Fruit fly (Drosophila melanogaster) whole organism, embryonic: ENCODE results near the gene bsk.

Experiments used
- Awh ChIP-seq: fragments of 200-800 bp; sonication (Bioruptor generic); IDR thresholded peaks from 2 replicates; pipeline ENCODE4, ENCODE4 v1.3.6; 2022; ENCODE audit warnings: missing biosample characterization, missing genetic modification characterization
- B-H2 ChIP-seq: fragments of 200-800 bp; sonication (Bioruptor generic); optimal IDR thresholded peaks from 2 replicates; lab custom pipeline; 2018; ENCODE audit warnings: missing biosample characterization, mild to moderate bottlenecking, missing genetic modification characterization
- BEAF-32 ChIP-seq: fragments of 200-800 bp; sonication (Bioruptor generic); optimal IDR thresholded peaks from 3 replicates; lab custom pipeline; 2017; ENCODE audit warnings: missing biosample characterization, missing genetic modification characterization, mild to moderate bottlenecking, moderate library complexity, missing genetic modification reagents
- CG10654 ChIP-seq: fragments of 200-800 bp; sonication (Bioruptor generic); optimal IDR thresholded peaks from 2 replicates; lab custom pipeline; 2016; ENCODE audit warnings: missing biosample characterization, missing genetic modification characterization
- CG11085 ChIP-seq: fragments of 200-800 bp; sonication (Bioruptor generic); IDR thresholded peaks from 2 replicates; pipeline ENCODE4 v1.3.6; 2022; ENCODE audit warnings: missing biosample characterization, missing genetic modification characterization
- CG12071 ChIP-seq: fragments of 200-800 bp; sonication (Bioruptor generic); optimal IDR thresholded peaks from 3 replicates; lab custom pipeline; 2018; ENCODE audit warnings: missing biosample characterization, mild to moderate bottlenecking, missing genetic modification characterization
- CG13624 ChIP-seq: fragments of 200-800 bp; sonication (Bioruptor generic); optimal IDR thresholded peaks from 2 replicates; lab custom pipeline; 2016; ENCODE audit warnings: missing biosample characterization, missing genetic modification characterization
- CG1647 ChIP-seq: fragments of 200-800 bp; sonication (Bioruptor generic); optimal IDR thresholded peaks from 3 replicates; lab custom pipeline; 2016; ENCODE audit warnings: missing biosample characterization, missing genetic modification characterization
- CG2678 ChIP-seq: fragments of 200-800 bp; sonication (Bioruptor generic); optimal IDR thresholded peaks from 3 replicates; lab custom pipeline; 2019; ENCODE audit warnings: missing biosample characterization, mild to moderate bottlenecking, missing genetic modification characterization, moderate library complexity
- CG30020 ChIP-seq: fragments of 200-800 bp; optimal IDR thresholded peaks from 2 replicates; lab custom pipeline; 2019; ENCODE audit warnings: missing biosample characterization, mild to moderate bottlenecking, missing genetic modification characterization, moderate library complexity
- CG34422 ChIP-seq: fragments of 200-800 bp; sonication (Bioruptor generic); IDR thresholded peaks from 3 replicates; pipeline ENCODE4 v1.3.6; 2022; ENCODE audit warnings: missing biosample characterization, missing genetic modification characterization
- CG4707 ChIP-seq: fragments of 200-800 bp; sonication (Bioruptor generic); optimal IDR thresholded peaks from 2 replicates; lab custom pipeline; 2018; ENCODE audit warnings: missing biosample characterization, mild to moderate bottlenecking, missing genetic modification characterization, moderate library complexity
- CG4820 ChIP-seq: fragments of 200-800 bp; sonication (Bioruptor generic); optimal IDR thresholded peaks from 3 replicates; lab custom pipeline; 2016; ENCODE audit warnings: missing biosample characterization, missing genetic modification characterization
- CG5180 ChIP-seq: fragments of 200-800 bp; sonication (Bioruptor generic); optimal IDR thresholded peaks from 3 replicates; lab custom pipeline; 2017; ENCODE audit warnings: missing biosample characterization, missing genetic modification characterization, mild to moderate bottlenecking, moderate library complexity, missing genetic modification reagents
- CG6854 ChIP-seq: fragments of 200-800 bp; sonication (Bioruptor generic); optimal IDR thresholded peaks from 3 replicates; lab custom pipeline; 2017; ENCODE audit warnings: missing biosample characterization, mild to moderate bottlenecking, missing genetic modification characterization
- CG8359 ChIP-seq: fragments of 200-800 bp; sonication (Bioruptor generic); optimal IDR thresholded peaks from 2 replicates; lab custom pipeline; 2017; ENCODE audit warnings: missing biosample characterization, mild to moderate bottlenecking, missing genetic modification characterization, borderline replicate concordance
- CG9797 ChIP-seq: fragments of 200-800 bp; sonication (Bioruptor generic); optimal IDR thresholded peaks from 3 replicates; lab custom pipeline; 2018; ENCODE audit warnings: missing biosample characterization, mild to moderate bottlenecking, missing genetic modification characterization
- CrebB ChIP-seq: fragments of 200-800 bp; sonication (Bioruptor generic); optimal IDR thresholded peaks from 3 replicates; lab custom pipeline; 2018; ENCODE audit warnings: missing biosample characterization, mild to moderate bottlenecking, missing genetic modification characterization
- Dp ChIP-seq: fragments of 200-800 bp; sonication (Bioruptor generic); optimal IDR thresholded peaks from 2 replicates; lab custom pipeline; 2018; ENCODE audit warnings: missing biosample characterization, mild to moderate bottlenecking, missing genetic modification characterization, moderate library complexity
- GATAe ChIP-seq: fragments of 200-800 bp; sonication (Bioruptor generic); conservative IDR thresholded peaks from 2 replicates; pipeline ENCODE4 v1.3.6; 2022; ENCODE audit warnings: missing biosample characterization, missing genetic modification characterization
- HmgZ ChIP-seq: fragments of 200-800 bp; sonication (Bioruptor generic); optimal IDR thresholded peaks from 2 replicates; lab custom pipeline; 2018; ENCODE audit warnings: missing biosample characterization, mild to moderate bottlenecking, missing genetic modification characterization
- Hr3 ChIP-seq: fragments of 200-800 bp; sonication (Bioruptor generic); optimal IDR thresholded peaks from 3 replicates; lab custom pipeline; 2016; ENCODE audit warnings: missing biosample characterization, missing genetic modification characterization
- MBD-R2 ChIP-seq: fragments of 200-800 bp; sonication (Bioruptor generic); IDR thresholded peaks from 2 replicates; pipeline ENCODE4 v1.3.6; 2022; ENCODE audit warnings: missing biosample characterization, missing genetic modification characterization
- MESR4 ChIP-seq: fragments of 200-800 bp; sonication (Bioruptor generic); optimal IDR thresholded peaks from 2 replicates; lab custom pipeline; 2018; ENCODE audit warnings: missing biosample characterization, mild to moderate bottlenecking, missing genetic modification characterization, moderate library complexity
- MTF-1 ChIP-seq: fragments of 200-800 bp; sonication (Bioruptor generic); optimal IDR thresholded peaks from 2 replicates; lab custom pipeline; 2018; ENCODE audit warnings: missing biosample characterization, mild to moderate bottlenecking, missing genetic modification characterization, borderline replicate concordance
- Mes4 ChIP-seq: fragments of 200-800 bp; sonication (Bioruptor generic); optimal IDR thresholded peaks from 2 replicates; lab custom pipeline; 2016; ENCODE audit warnings: missing biosample characterization, missing genetic modification characterization
- Pdp1 ChIP-seq, 2 experiments: fragments of 200-800 bp; sonication (Bioruptor generic); optimal IDR thresholded peaks; 3 replicates each; lab custom pipeline; 2016; ENCODE audit warnings: missing biosample characterization in 2 of 2, missing genetic modification characterization in 2 of 2, mild to moderate bottlenecking in 1 of 2, moderate library complexity in 1 of 2
- Ravus ChIP-seq: fragments of 200-800 bp; sonication (Bioruptor generic); IDR thresholded peaks from 2 replicates; pipeline ENCODE4 v1.3.6; 2022; ENCODE audit warnings: missing biosample characterization, missing genetic modification characterization
- Side ChIP-seq: fragments of 200-800 bp; sonication (Bioruptor generic); optimal IDR thresholded peaks from 2 replicates; lab custom pipeline; 2016; ENCODE audit warnings: missing biosample characterization, missing genetic modification characterization
- Sry-δ ChIP-seq: fragments of 200-800 bp; sonication (Bioruptor generic); optimal IDR thresholded peaks from 2 replicates; lab custom pipeline; 2016; ENCODE audit warnings: missing biosample characterization, missing genetic modification characterization
- Taf1 ChIP-seq: fragments of 200-800 bp; sonication (Bioruptor generic); IDR thresholded peaks from 2 replicates; pipeline ENCODE4 v1.3.6; 2022; ENCODE audit warnings: missing biosample characterization, missing genetic modification characterization
- YL-1 ChIP-seq: fragments of 200-800 bp; sonication (Bioruptor generic); optimal IDR thresholded peaks from 3 replicates; lab custom pipeline; 2017; ENCODE audit warnings: missing biosample characterization, mild to moderate bottlenecking, missing genetic modification characterization
- cg ChIP-seq: fragments of 200-800 bp; sonication (Bioruptor generic); optimal IDR thresholded peaks from 3 replicates; lab custom pipeline; 2019; ENCODE audit warnings: missing biosample characterization, mild to moderate bottlenecking, missing genetic modification characterization, moderate library complexity
- chn ChIP-seq: fragments of 200-800 bp; sonication (Bioruptor generic); optimal IDR thresholded peaks from 2 replicates; lab custom pipeline; 2016; ENCODE audit warnings: missing biosample characterization, missing genetic modification characterization
- crp ChIP-seq, 2 experiments: fragments of 200-800 bp; sonication (Bioruptor generic); optimal IDR thresholded peaks; 2 replicates in 1 of 2; 3 replicates in 1 of 2; lab custom pipeline; 2017; ENCODE audit warnings: missing biosample characterization in 2 of 2, missing genetic modification characterization in 2 of 2, mild to moderate bottlenecking in 1 of 2, moderate library complexity in 1 of 2
- danr ChIP-seq: fragments of 200-800 bp; sonication (Bioruptor generic); IDR thresholded peaks from 2 replicates; pipeline ENCODE4 v1.3.6; 2022; ENCODE audit warnings: missing biosample characterization, missing genetic modification characterization
- dm ChIP-seq: fragments of 200-800 bp; sonication (Bioruptor generic); optimal IDR thresholded peaks from 3 replicates; lab custom pipeline; 2016; ENCODE audit warnings: missing biosample characterization, missing genetic modification characterization
- eve ChIP-seq, 2 experiments: fragments of >200 bp; optimal IDR thresholded peaks; 2 replicates each; lab custom pipeline; 2017; ENCODE audit warnings: missing biosample characterization in 2 of 2, missing genetic modification characterization in 2 of 2
- eyg ChIP-seq: fragments of 200-800 bp; sonication (Bioruptor generic); optimal IDR thresholded peaks from 3 replicates; lab custom pipeline; 2016; ENCODE audit warnings: missing biosample characterization, missing genetic modification characterization
- gem ChIP-seq: fragments of 200-800 bp; sonication (Bioruptor generic); optimal IDR thresholded peaks from 2 replicates; lab custom pipeline; 2019; ENCODE audit warnings: missing biosample characterization, mild to moderate bottlenecking, missing genetic modification characterization, moderate library complexity
- gro ChIP-seq: fragments of 200-800 bp; sonication (Bioruptor generic); optimal IDR thresholded peaks from 2 replicates; lab custom pipeline; 2016; ENCODE audit warnings: missing biosample characterization, missing genetic modification characterization
- hbn ChIP-seq: fragments of 200-800 bp; sonication (Bioruptor generic); IDR thresholded peaks from 2 replicates; pipeline ENCODE4 v1.3.6; 2022; ENCODE audit warnings: missing biosample characterization, missing genetic modification characterization; ENCODE audit not compliant: partially characterized antibody
- hth ChIP-seq: fragments of >200 bp; optimal IDR thresholded peaks from 2 replicates; lab custom pipeline; 2017; ENCODE audit warnings: inconsistent platforms
- nmo ChIP-seq: fragments of 200-800 bp; sonication (Bioruptor generic); optimal IDR thresholded peaks from 2 replicates; lab custom pipeline; 2018; ENCODE audit warnings: missing biosample characterization, mild to moderate bottlenecking, missing genetic modification characterization, moderate library complexity
- pan ChIP-seq, 4 experiments: fragments of >200 bp in 3 of 4; fragments of 200-800 bp in 1 of 4; sonication (Bioruptor generic) in 1 of 4; optimal IDR thresholded peaks in 3 of 4; IDR thresholded peaks in 1 of 4; 2 replicates each; pipeline versions ENCODE4 v1.3.6 to Lab custom; 2017 to 2022; ENCODE audit warnings: missing biosample characterization in 2 of 4, missing genetic modification characterization in 2 of 4, mixed read lengths in 1 of 4
- pfk ChIP-seq: fragments of 200-800 bp; sonication (Bioruptor generic); optimal IDR thresholded peaks from 2 replicates; lab custom pipeline; 2018; ENCODE audit warnings: missing biosample characterization, mild to moderate bottlenecking, missing genetic modification characterization, moderate library complexity
- prd ChIP-seq, 3 experiments: fragments of >200 bp in 2 of 3; fragments of 200-800 bp in 1 of 3; sonication (Bioruptor generic) in 1 of 3; optimal IDR thresholded peaks in 2 of 3; IDR thresholded peaks in 1 of 3; 2 replicates in 2 of 3; 3 replicates in 1 of 3; pipeline versions ENCODE4 v1.3.6 to Lab custom; 2017 to 2022; ENCODE audit warnings: missing biosample characterization in 1 of 3, missing genetic modification characterization in 1 of 3
- salm ChIP-seq: fragments of 200-800 bp; sonication (Bioruptor generic); optimal IDR thresholded peaks from 2 replicates; lab custom pipeline; 2018; ENCODE audit warnings: missing biosample characterization, mild to moderate bottlenecking, missing genetic modification characterization
- shn ChIP-seq: fragments of 200-800 bp; sonication (Bioruptor generic); optimal IDR thresholded peaks from 3 replicates; lab custom pipeline; 2016; ENCODE audit warnings: missing biosample characterization, missing genetic modification characterization
- wdn ChIP-seq: fragments of 200-800 bp; sonication (Bioruptor generic); IDR thresholded peaks from 2 replicates; pipeline ENCODE4 v1.3.6; 2022; ENCODE audit warnings: missing biosample characterization, missing genetic modification characterization
- zfh2 ChIP-seq: fragments of 200-800 bp; sonication (Bioruptor generic); optimal IDR thresholded peaks from 2 replicates; lab custom pipeline; 2016; ENCODE audit warnings: missing biosample characterization, missing genetic modification characterization

The bsk gene

DNA sequence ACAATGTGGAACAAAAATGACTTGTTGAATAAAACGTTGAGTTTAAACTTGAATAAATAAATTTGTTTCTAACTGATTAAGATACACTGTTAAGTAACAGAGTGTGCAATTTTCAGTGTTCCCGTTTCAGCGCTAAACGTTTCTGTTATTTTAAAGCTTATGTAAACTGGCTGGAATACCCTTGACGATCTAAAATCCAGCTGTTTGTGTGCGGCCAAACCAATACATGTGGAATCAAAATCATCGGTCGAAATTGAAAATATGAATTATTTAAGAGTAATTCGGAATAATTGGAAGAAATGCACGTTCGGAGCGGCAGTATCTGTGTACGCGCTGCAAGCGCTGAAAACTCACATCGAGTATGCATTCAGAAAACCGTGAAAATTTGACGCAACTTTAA lies 19.6 kb upstream of the bsk start, which contains the start of gene Mulk (continued):
- peak; percentile 40 for TF ChIP-seq CG5180 (GFP tag; lab: Kevin White, UChicago)
- TF ChIP-seq HmgZ (tag; lab: Kevin White, UChicago): peak; percentile 10
- peak in 1 of 2 experiments; percentile 40 for TF ChIP-seq eve (GFP tag; optimal IDR thresholded peaks at IDR 0.05; lab: Kevin White, UChicago)
- no peak for TF ChIP-seq CG9797
- TF ChIP-seq CG10654 (GFP tag; lab: Kevin White, UChicago): no peak
- TF ChIP-seq Hr3: no peak
- peak; percentile 0 to 84 for TF ChIP-seq crp (GFP tag; optimal IDR thresholded peaks at IDR 0.05; lab: Kevin White, UChicago)
- no peak for TF ChIP-seq CG8359
- TF ChIP-seq MTF-1 (GFP tag; lab: Kevin White, UChicago): no peak
- peak; percentile 72 for TF ChIP-seq cg (GFP tag; lab: Kevin White, UChicago)
- TF ChIP-seq chn: no peak
- TF ChIP-seq nmo (GFP tag; lab: Kevin White, UChicago): no peak
- peak; percentile 19 for TF ChIP-seq dm (GFP tag; lab: Kevin White, UChicago)
- TF ChIP-seq prd (optimal IDR thresholded peaks at IDR 0.05; lab: Kevin White, UChicago): no peak
- TF ChIP-seq prd (GFP tag; IDR thresholded peaks at IDR 0.05; lab: Robert Waterston, UW): no peak
- TF ChIP-seq hth (lab: Kevin White, UChicago): no peak
- TF ChIP-seq CG4820 (GFP tag; lab: Kevin White, UChicago): no peak
- TF ChIP-seq CG1647 (GFP tag; lab: Kevin White, UChicago): no peak
- no peak for TF ChIP-seq Sry-δ (GFP tag; lab: Kevin White, UChicago)
- no peak for TF ChIP-seq Taf1 (GFP tag; lab: Robert Waterston, UW)
- TF ChIP-seq CrebB (tag; lab: Kevin White, UChicago): no peak
- no peak for TF ChIP-seq gro
- 0 out of 3 replicates have a peak, but pooled peaks have one; percentile 11 for TF ChIP-seq CG34422 (GFP tag; lab: Robert Waterston, UW)
- peak; percentile 90 for TF ChIP-seq CG30020 (tag; lab: Kevin White, UChicago)
- peak; percentile 29 for TF ChIP-seq YL-1 (GFP tag; lab: Kevin White, UChicago)
- TF ChIP-seq CG11085 (GFP tag; lab: Robert Waterston, UW): no peak
- no peak for TF ChIP-seq Awh (GFP tag; lab: Robert Waterston, UW)
- TF ChIP-seq Side (GFP tag; lab: Kevin White, UChicago): no peak
- TF ChIP-seq CG6854: no peak
- no peak for TF ChIP-seq CG2678 (tag; lab: Kevin White, UChicago)
- TF ChIP-seq salm (tag; lab: Kevin White, UChicago): no peak
- TF ChIP-seq zfh2: no peak
- no peak for TF ChIP-seq danr (GFP tag; lab: Robert Waterston, UW)
- peak; percentile 76 for TF ChIP-seq MBD-R2 (GFP tag; lab: Robert Waterston, UW)
- TF ChIP-seq pfk (GFP tag; lab: Kevin White, UChicago): peak; percentile 91
- TF ChIP-seq hbn (GFP tag; lab: Robert Waterston, UW): peak; percentile 36; the same call in 1 of the 2 replicates
- no peak for TF ChIP-seq gem (tag; lab: Kevin White, UChicago)
- peak; percentile 23 for TF ChIP-seq MESR4
- TF ChIP-seq Ravus (GFP tag; lab: Robert Waterston, UW): no peak

DNA sequence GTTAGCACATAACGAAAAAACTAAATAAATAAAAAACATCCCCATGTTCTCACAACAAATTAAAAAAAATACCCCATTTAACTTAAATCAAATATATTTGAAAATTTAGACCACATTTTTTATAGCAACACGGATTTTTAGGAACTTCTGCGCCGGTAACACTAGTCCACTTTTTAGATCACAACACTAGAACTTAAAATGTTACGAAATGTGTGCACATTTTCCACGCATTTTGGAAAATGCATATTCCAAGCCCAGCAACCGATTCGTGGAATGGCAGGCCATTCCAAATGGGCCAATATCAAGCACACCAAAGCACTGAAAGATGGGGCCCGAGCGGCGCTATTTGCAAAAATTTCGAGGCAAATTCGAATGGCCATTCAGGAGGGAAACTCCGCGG lies 18.4 kb upstream of the bsk start, which contains the start of gene CG4957:
CG4957 (plus strand) TSS at position 185 of the 400 bp plus-strand sequence.
- TF ChIP-seq shn (GFP tag; lab: Kevin White, UChicago) (no peak), Mes4 (GFP tag; lab: Kevin White, UChicago) (no peak), Dp (GFP tag; lab: Kevin White, UChicago) (peak; percentile 18), GATAe (GFP tag; lab: Robert Waterston, UW) (no peak), BEAF-32 (GFP tag; lab: Kevin White, UChicago) (no peak), CG9797 (peak; percentile 30), pan (optimal IDR thresholded peaks at IDR 0.05; lab: Kevin White, UChicago) (no peak), pan (GFP tag; optimal IDR thresholded peaks at IDR 0.05 in 1 of 2, IDR thresholded peaks at IDR 0.05 in 1 of 2) (no peak), eyg (GFP tag; lab: Kevin White, UChicago) (no peak), CG13624 (GFP tag; lab: Kevin White, UChicago) (no peak), Pdp1 (GFP tag; optimal IDR thresholded peaks at IDR 0.05; lab: Kevin White, UChicago) (peak in 1 of 2 experiments; percentile 78), CG12071 (GFP tag; lab: Kevin White, UChicago) (no peak), wdn (GFP tag; lab: Robert Waterston, UW) (no peak), B-H2 (GFP tag; lab: Kevin White, UChicago) (no peak), CG4707 (GFP tag; lab: Kevin White, UChicago) (no peak)
